Fruit fly (Drosophila melanogaster): ENCODE results near the gene mrt.
A peak's percentile ranks its signal among the peaks of the same experiment; 100 is the strongest.

Gene mrt

DNA sequence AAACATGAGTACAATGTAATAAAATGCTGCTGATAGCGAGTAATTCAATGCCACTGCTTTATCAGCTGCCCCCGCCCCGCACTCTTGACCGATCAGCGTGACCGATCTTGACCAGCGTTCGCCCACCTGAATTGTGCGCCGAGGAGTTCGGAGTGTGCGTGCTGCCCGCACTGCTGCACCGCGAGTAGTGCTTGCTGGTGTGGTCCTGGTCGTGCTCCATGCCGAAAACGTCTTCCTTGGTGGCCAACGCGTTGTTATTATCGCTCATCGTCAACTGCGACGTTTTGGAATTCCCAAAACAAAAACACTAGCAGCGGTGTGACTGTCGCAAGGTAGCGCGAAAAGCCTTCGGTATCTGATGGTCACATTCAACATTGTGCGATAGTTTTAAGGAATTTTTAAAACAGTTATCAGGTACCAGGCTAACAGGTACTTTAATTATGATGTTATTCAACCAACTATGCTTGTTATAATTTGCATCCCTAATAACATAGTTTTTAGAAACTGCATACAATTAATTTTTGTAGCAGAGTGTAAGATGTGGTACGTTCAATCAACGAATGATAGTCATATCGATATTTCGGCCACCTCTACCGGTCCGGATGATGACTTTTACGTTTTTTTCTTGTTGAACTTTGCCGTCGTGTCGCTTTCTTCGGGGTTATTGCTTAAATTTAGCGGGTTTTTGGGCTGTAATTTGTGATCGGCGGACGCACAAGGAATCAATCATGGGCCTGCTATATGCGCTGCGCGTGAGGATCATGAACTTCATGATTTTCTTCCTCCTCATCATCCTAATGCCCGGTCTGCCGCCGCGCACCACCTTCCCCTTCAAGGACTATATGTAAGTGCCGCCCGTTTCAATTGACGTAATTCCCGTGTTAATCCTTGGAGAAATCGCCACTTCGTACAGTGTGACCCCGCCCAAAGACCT is 6.0 kb upstream of the mrt start, which contains the start of the genes bigmax and Hmu (continued):
- TF ChIP-seq Gug (GFP tag; IDR thresholded peaks at IDR 0.05) (peak; percentile 72), CG6854 (GFP tag; optimal IDR thresholded peaks at IDR 0.05) (no peak), svp (GFP tag) (peak; percentile 98), Eip93F (GFP tag; optimal IDR thresholded peaks at IDR 0.05) (no peak), vri (GFP tag; optimal IDR thresholded peaks at IDR 0.05) (peak; percentile 68), CG11294 (GFP tag; IDR thresholded peaks at IDR 0.05) (peak; percentile 41; the same call in 1 of the 2 replicates), Smox (GFP tag; optimal IDR thresholded peaks at IDR 0.05) (peak; percentile 79), lz (GFP tag; optimal IDR thresholded peaks at IDR 0.05) (peak; percentile 89), CG31627 (GFP tag; optimal IDR thresholded peaks at IDR 0.05) (peak; percentile 92), CG6163 (GFP tag; IDR thresholded peaks at IDR 0.05) (peak; percentile 73), Eip75B (GFP tag; optimal IDR thresholded peaks at IDR 0.05) (peak; percentile 81), Sox14 (GFP tag; optimal IDR thresholded peaks at IDR 0.05) (peak; percentile 88), CG4318 (GFP tag; optimal IDR thresholded peaks at IDR 0.05) (peak; percentile 54), esn (GFP tag; optimal IDR thresholded peaks at IDR 0.05) (peak; percentile 85), fd85E (GFP tag; optimal IDR thresholded peaks at IDR 0.05) (no peak)

DNA sequence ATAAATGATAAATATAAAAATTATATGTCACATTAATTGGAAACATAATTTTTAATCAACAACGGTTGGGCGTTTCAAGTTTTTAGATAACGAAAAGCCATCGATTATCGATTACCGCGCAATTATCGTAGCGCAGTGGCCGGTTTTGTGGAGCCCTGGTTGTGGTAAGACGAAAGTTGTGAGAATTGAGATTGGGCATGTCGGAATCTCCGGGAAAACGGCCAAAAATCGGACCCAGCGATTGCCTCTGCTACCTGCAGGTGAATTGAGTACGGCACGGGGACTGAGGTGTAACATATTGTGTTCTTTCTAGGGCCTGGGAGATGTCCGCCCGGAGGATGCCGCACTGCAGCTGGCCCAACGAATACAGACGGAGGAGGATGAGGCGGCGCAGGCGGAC is 1.2 kb upstream of the mrt start, which contains the start of gene CG3368:
Gene CG3368, plus strand, starts transcription at position 136 of the 400 bp plus-strand sequence.
- no peak for TF ChIP-seq CG8632 (GFP tag; optimal IDR thresholded peaks at IDR 0.05)
- no peak for TF ChIP-seq dsx (GFP tag; optimal IDR thresholded peaks at IDR 0.05; ENCODE audit: poor library complexity, severe bottlenecking)
- TF ChIP-seq Eip93F (GFP tag; optimal IDR thresholded peaks at IDR 0.05): peak; percentile 9
- no peak for TF ChIP-seq CG6276 (GFP tag; optimal IDR thresholded peaks at IDR 0.05)
- no peak for TF ChIP-seq Ets21C (GFP tag; optimal IDR thresholded peaks at IDR 0.05)
- peak; percentile 2 for TF ChIP-seq CG1621 (tag; optimal IDR thresholded peaks at IDR 0.05)
- no peak for TF ChIP-seq Gug (GFP tag; IDR thresholded peaks at IDR 0.05)
- no peak for TF ChIP-seq CG6792 (GFP tag; optimal IDR thresholded peaks at IDR 0.05)
- no peak for TF ChIP-seq CG31627 (GFP tag; optimal IDR thresholded peaks at IDR 0.05)
- peak; percentile 71 for TF ChIP-seq CG6808 (GFP tag; optimal IDR thresholded peaks at IDR 0.05)

DNA sequence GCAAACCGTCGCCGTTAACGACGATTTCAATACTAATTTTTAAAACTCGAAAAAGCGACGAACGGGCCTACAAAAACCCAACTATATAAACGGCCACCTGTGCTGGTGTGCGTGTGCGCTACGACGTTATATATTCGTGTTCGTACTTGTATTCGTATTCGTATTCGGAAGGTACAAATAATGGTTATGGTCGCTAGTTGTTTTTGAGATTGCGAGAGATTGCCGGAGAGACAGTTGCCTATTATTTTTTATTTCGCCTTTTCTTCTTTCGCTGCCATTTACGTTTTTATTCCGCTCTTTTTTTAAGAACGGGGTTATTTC is 690 bp downstream of the mrt start:
- TF ChIP-seq CG6792 (GFP tag; optimal IDR thresholded peaks at IDR 0.05) (no peak), CG16779 (tag; optimal IDR thresholded peaks at IDR 0.05) (no peak), dsx (GFP tag; optimal IDR thresholded peaks at IDR 0.05; ENCODE audit: poor library complexity, severe bottlenecking) (no peak), ss (GFP tag; optimal IDR thresholded peaks at IDR 0.05) (no peak), dac (GFP tag; optimal IDR thresholded peaks at IDR 0.05) (no peak), Lpt (GFP tag; optimal IDR thresholded peaks at IDR 0.05) (no peak), spab (GFP tag; optimal IDR thresholded peaks at IDR 0.05) (no peak), esn (GFP tag; optimal IDR thresholded peaks at IDR 0.05) (no peak), CG1621 (tag; optimal IDR thresholded peaks at IDR 0.05) (no peak), svp (GFP tag) (no peak)

DNA sequence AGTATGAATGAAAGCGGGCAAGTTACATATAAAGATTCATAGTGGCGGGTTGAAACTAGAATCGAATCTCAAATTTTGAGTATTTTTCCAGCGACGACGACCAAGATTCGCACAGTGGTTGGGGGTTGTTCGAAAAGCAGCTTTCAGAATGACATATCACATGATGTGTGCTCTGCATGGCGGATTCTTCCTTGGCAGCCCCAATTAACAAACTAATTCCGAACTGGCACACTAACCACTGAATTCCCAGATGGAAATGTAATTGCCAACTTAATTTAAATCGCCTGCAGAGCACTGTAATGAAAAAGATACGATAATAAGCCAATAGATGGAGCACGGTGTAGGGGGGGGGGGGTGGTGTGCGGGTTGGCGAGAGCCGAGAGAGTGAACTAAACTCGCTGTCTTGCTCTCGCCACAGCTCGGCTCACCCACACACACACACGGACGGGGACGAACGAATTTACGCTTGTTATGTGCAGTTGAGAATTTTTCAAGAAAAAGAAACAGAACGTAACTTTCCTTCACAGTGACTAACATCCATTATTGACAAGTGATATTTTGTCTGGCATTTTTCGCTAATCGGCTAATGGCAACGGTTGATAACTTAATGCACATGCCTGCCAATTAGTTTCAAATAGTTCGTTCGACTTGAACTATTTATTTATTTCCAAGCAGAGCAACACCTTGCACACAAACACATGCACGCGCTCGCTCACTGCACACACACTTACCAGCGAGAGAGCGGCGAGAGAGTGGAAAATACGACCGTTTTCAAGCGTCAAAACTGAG is 1.2 kb downstream of the mrt start:
- peak; percentile 96 for TF ChIP-seq CG16779 (tag; optimal IDR thresholded peaks at IDR 0.05)
- TF ChIP-seq CG8632 (GFP tag; optimal IDR thresholded peaks at IDR 0.05): peak; percentile 96
- peak; percentile 98 for TF ChIP-seq Hr39 (GFP tag; optimal IDR thresholded peaks at IDR 0.05)
- peak; percentile 98 for TF ChIP-seq CG10669 (GFP tag; optimal IDR thresholded peaks at IDR 0.05)
- TF ChIP-seq Eip75B (GFP tag; optimal IDR thresholded peaks at IDR 0.05): peak; percentile 97
- peak; percentile 80 for TF ChIP-seq fkh (GFP tag; optimal IDR thresholded peaks at IDR 0.05)
- TF ChIP-seq CG3032 (tag; optimal IDR thresholded peaks at IDR 0.05): peak; percentile 92
- peak; percentile 91 for TF ChIP-seq dsx (GFP tag; optimal IDR thresholded peaks at IDR 0.05; ENCODE audit: poor library complexity, severe bottlenecking)
- TF ChIP-seq Eip93F (GFP tag; optimal IDR thresholded peaks at IDR 0.05): peak; percentile 53
- TF ChIP-seq Smox (GFP tag; optimal IDR thresholded peaks at IDR 0.05): peak; percentile 97
- peak; percentile 97 for TF ChIP-seq CG10631 (GFP tag; optimal IDR thresholded peaks at IDR 0.05)
- TF ChIP-seq Hr38 (GFP tag; optimal IDR thresholded peaks at IDR 0.05): peak; percentile 62
- TF ChIP-seq CG31627 (GFP tag; optimal IDR thresholded peaks at IDR 0.05): peak; percentile 98
- peak; percentile 98 for TF ChIP-seq topi (GFP tag; optimal IDR thresholded peaks at IDR 0.05)
- peak; percentile 95 for TF ChIP-seq CG8319 (GFP tag; optimal IDR thresholded peaks at IDR 0.05)
- peak; percentile 98 for TF ChIP-seq svp (GFP tag)
- TF ChIP-seq spab (GFP tag; optimal IDR thresholded peaks at IDR 0.05): peak; percentile 97
- peak; percentile 96 to 98 for TF ChIP-seq salr (GFP tag; optimal IDR thresholded peaks at IDR 0.05)
- TF ChIP-seq CG7368 (GFP tag; optimal IDR thresholded peaks at IDR 0.05): peak; percentile 98
- peak; percentile 98 for TF ChIP-seq net (GFP tag; optimal IDR thresholded peaks at IDR 0.05)
- peak; percentile 98 for TF ChIP-seq CG32006 (GFP tag; optimal IDR thresholded peaks at IDR 0.05)
- peak; percentile 99 for TF ChIP-seq Eip78C (GFP tag)
- TF ChIP-seq vri (GFP tag; optimal IDR thresholded peaks at IDR 0.05): peak; percentile 95
- TF ChIP-seq CG6854 (GFP tag; optimal IDR thresholded peaks at IDR 0.05): peak; percentile 90
